Worm (Caenorhabditis elegans): ENCODE results near the gene aqp-10.

Gene aqp-10

ce11 chrII:9807519-9807972 is 37.9 kb upstream of the aqp-10 start, which contains the start of gene cyp-13A8 (continued):
- TF ChIP-seq nhr-41 (GFP tag; IDR thresholded peaks at IDR 0.05) (no peak), daf-19 (GFP tag; conservative IDR thresholded peaks at IDR 0.05) (no peak), ZK546.5 (tag; optimal IDR thresholded peaks at IDR 0.05) (no peak), ztf-11 (tag; optimal IDR thresholded peaks at IDR 0.05) (no peak), Y48G9A.11 (GFP tag; IDR thresholded peaks at IDR 0.05) (no peak), egl-43 (GFP tag; IDR thresholded peaks at IDR 0.05) (no peak), gei-8 (GFP tag; optimal IDR thresholded peaks at IDR 0.05) (no peak), lin-29 (GFP tag; IDR thresholded peaks at IDR 0.05) (no peak), nhr-77 (tag; optimal IDR thresholded peaks at IDR 0.05) (peak; percentile 1), hif-1 (tag; optimal IDR thresholded peaks at IDR 0.05) (no peak), ztf-7 (tag; optimal IDR thresholded peaks at IDR 0.05) (no peak), nhr-6 (tag; optimal IDR thresholded peaks at IDR 0.05) (no peak), T26A8.4 (GFP tag; IDR thresholded peaks at IDR 0.05) (no peak), php-3 (GFP tag; IDR thresholded peaks at IDR 0.05) (no peak), dve-1 (tag; optimal IDR thresholded peaks at IDR 0.05; ENCODE audit: insufficient read depth) (peak; percentile 68), ces-1 (GFP tag; optimal IDR thresholded peaks at IDR 0.05) (no peak), unc-130 (GFP tag; optimal IDR thresholded peaks at IDR 0.05) (no peak), lin-15B (tag; optimal IDR thresholded peaks at IDR 0.05) (no peak), jun-1 (tag; optimal IDR thresholded peaks at IDR 0.05) (no peak), skn-1 (tag; optimal IDR thresholded peaks at IDR 0.05) (no peak), ceh-32 (tag; optimal IDR thresholded peaks at IDR 0.05; ENCODE audit: poor library complexity) (no peak), snpc-1.2 (GFP tag; IDR thresholded peaks at IDR 0.05) (no peak), nhr-10 (tag; optimal IDR thresholded peaks at IDR 0.05) (no peak), nhr-102 (tag; optimal IDR thresholded peaks at IDR 0.05) (peak; percentile 93), tra-1 (GFP tag; IDR thresholded peaks at IDR 0.05) (0 out of 2 replicates have a peak, but pooled peaks have one; percentile 29), F37D6.2 (tag; optimal IDR thresholded peaks at IDR 0.05) (no peak), zfp-3 (GFP tag; conservative IDR thresholded peaks at IDR 0.05) (no peak), spr-3 (GFP tag; optimal IDR thresholded peaks at IDR 0.05) (no peak), nhr-76 (tag; optimal IDR thresholded peaks at IDR 0.05) (no peak), T20F7.1 (GFP tag; optimal IDR thresholded peaks at IDR 0.05) (no peak), snpc-4 (tag; optimal IDR thresholded peaks at IDR 0.05) (no peak), madf-5 (GFP tag; IDR thresholded peaks at IDR 0.05) (no peak), daf-12 (tag; optimal IDR thresholded peaks at IDR 0.05) (no peak), ceh-20 (GFP tag; IDR thresholded peaks at IDR 0.05) (no peak), nhr-25 (tag; optimal IDR thresholded peaks at IDR 0.05; ENCODE audit: borderline replicate concordance, insufficient read depth) (no peak), nhr-42 (GFP tag; IDR thresholded peaks at IDR 0.05) (no peak), unc-62 (GFP tag; optimal IDR thresholded peaks at IDR 0.05 in 1 of 2) (peak in 1 of 2 experiments; percentile 21), unc-62 (tag; optimal IDR thresholded peaks at IDR 0.05) (no peak), pha-4 (GFP tag; IDR thresholded peaks at IDR 0.05) (no peak), pha-4 (tag; optimal IDR thresholded peaks at IDR 0.05) (no peak), F26F4.8 (GFP tag; conservative IDR thresholded peaks at IDR 0.05) (no peak), mdl-1 (tag; optimal IDR thresholded peaks at IDR 0.05) (peak in 1 of 2 experiments; percentile 66), mdt-29 (GFP tag; IDR thresholded peaks at IDR 0.05) (no peak), zag-1 (tag; optimal IDR thresholded peaks at IDR 0.05) (no peak), arid-1 (GFP tag; conservative IDR thresholded peaks at IDR 0.05) (no peak), saeg-2 (GFP tag; IDR thresholded peaks at IDR 0.05) (no peak), dmd-9 (GFP tag; IDR thresholded peaks at IDR 0.05) (no peak), ceh-82 (tag; optimal IDR thresholded peaks at IDR 0.05) (no peak), nhr-111 (GFP tag; optimal IDR thresholded peaks at IDR 0.05) (no peak), madf-9 (GFP tag; conservative IDR thresholded peaks at IDR 0.05) (no peak), ceh-62 (tag; optimal IDR thresholded peaks at IDR 0.05) (no peak), mep-1 (tag; optimal IDR thresholded peaks at IDR 0.05) (no peak)
